Worm (Caenorhabditis elegans): ENCODE measurements around the gene trm-2A.

ce11 chrV:899087-899486, 5.7 kb upstream of the trm-2A start, which contains the start of gene nas-32:
- TF ChIP-seq fos-1 (tag; optimal IDR thresholded peaks at IDR 0.05) (no peak), snpc-4 (tag; optimal IDR thresholded peaks at IDR 0.05) (no peak), lsy-2 (tag; optimal IDR thresholded peaks at IDR 0.05) (no peak)
